Worm (Caenorhabditis elegans) whole organism, L4 larva: ENCODE measurements around the gene F01D5.3.

Experiments
- ceh-82 ChIP-seq: sonication (generic microtip); optimal IDR thresholded peaks from 2 replicates; lab custom pipeline; 2017; ENCODE audit warnings: missing biosample characterization, missing genetic modification characterization
- nhr-102 ChIP-seq: sonication (generic microtip); optimal IDR thresholded peaks from 2 replicates; lab custom pipeline; 2016; ENCODE audit warnings: mild to moderate bottlenecking, missing genetic modification characterization, moderate library complexity, missing compliant biosample characterization
- nhr-11 ChIP-seq: fragments of 150-350 bp; optimal IDR thresholded peaks from 2 replicates; lab custom pipeline; 2014; ENCODE audit warnings: missing biosample characterization, missing genetic modification characterization
- nhr-25 ChIP-seq: sonication (generic microtip); optimal IDR thresholded peaks from 2 replicates; lab custom pipeline; 2017; ENCODE audit warnings: missing genetic modification characterization, mild to moderate bottlenecking, missing compliant biosample characterization, antibody characterized with exemption, moderate library complexity, borderline replicate concordance; ENCODE audit not compliant: insufficient read depth
- rbr-2 ChIP-seq: sonication (generic microtip); optimal IDR thresholded peaks from 2 replicates; lab custom pipeline; 2016; ENCODE audit warnings: missing genotype, missing genetic modification characterization, missing compliant biosample characterization
- unc-62 ChIP-seq, 3 experiments: fragments of 150-350 bp in 1 of 3; sonication (generic microtip); optimal IDR thresholded peaks in 2 of 3; peaks in 1 of 3; 1 replicate in 1 of 3; 2 replicates in 2 of 3; lab custom pipeline; 2014 to 2017; ENCODE audit warnings: missing biosample characterization in 3 of 3, missing genetic modification characterization in 3 of 3, missing genetic modification reagents in 3 of 3, missing genotype in 1 of 3
- zip-11 ChIP-seq: fragments of 200-800 bp; sonication (Bioruptor generic); IDR thresholded peaks from 2 replicates; pipeline ENCODE4 v1.3.6; 2022; ENCODE audit warnings: missing genetic modification characterization, missing compliant biosample characterization
- ztf-11 ChIP-seq: fragments of 150-350 bp; optimal IDR thresholded peaks from 2 replicates; lab custom pipeline; 2014; ENCODE audit warnings: missing biosample characterization, missing genetic modification characterization

DNA sequence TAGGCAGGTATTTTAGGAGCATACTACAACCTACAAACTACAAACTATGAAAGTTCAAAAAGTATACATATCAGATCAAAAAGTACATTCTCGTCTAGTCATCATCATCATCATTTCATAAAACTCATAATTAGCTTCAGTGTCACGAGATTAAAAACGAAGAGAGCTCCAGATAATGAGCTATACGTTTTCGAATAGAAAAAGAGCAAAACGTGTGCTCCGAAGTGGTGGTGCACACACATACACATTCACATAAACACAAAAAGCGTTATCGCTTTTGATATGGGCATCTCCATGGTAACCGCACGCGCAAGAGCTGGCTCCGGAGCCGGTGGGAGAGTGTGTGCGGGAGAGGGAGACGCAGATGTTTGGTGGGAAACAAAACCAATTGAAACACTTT is 35.6 kb downstream of the F01D5.3 start:
- TF ChIP-seq nhr-11 (tag; lab: Kevin White, UChicago) (no peak), nhr-102 (tag; lab: Kevin White, UChicago) (no peak), rbr-2 (no peak), ceh-82 (no peak), unc-62 (GFP tag; optimal IDR thresholded peaks at IDR 0.05 in 1 of 2; lab: Kevin White, UChicago) (no peak), unc-62 (tag; optimal IDR thresholded peaks at IDR 0.05; lab: Kevin White, UChicago) (no peak), zip-11 (no peak), nhr-25 (tag; lab: Kevin White, UChicago) (no peak), ztf-11 (no peak)
